Fruit fly (Drosophila melanogaster): ENCODE data around the gene CG1677.

CG1677 gene

DNA sequence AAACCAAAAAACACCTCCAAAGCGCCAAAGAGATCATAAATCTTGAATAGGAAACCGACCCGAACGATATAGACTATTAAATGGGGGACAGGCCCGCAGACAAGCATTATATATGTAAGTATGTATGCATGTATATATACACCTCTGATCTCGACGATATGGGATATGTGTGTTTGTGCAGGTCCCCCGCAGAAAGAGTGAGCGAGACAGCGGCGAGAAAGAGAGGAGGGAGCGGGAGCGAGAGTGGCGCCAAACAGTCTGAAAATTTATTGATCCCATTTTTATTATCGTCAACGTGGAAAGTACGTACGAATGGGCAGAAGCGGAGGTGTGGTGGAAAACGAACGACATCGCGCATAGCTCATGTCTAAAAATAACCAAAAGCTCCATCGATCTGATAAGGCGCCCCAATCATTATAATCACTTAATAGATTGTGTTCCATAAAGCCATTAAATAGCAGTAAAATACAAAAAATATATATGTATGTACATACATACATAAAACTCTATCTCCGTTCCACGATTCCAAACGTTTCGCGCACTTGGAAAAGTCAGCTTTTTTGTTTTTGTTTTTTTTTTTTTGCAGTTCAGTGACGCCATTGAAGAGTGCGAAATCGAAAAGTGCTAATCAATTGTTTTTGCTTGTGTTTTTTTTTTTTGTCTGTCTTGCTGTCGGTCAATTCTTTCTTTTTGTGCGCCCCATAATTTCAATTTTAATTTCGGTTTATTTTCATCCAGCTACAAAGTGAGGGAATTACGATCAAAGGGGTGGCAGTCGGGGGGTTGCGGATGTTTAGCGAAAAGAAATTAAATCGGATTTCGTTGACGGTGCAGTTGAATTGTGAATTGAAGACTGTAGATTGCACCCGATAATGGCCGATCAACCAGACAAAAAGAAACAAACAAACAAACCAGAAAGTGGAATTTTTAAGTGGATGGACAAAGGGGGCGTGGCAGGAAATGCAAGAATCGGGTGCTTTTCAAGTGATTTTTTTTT is 88.1 kb downstream of the CG1677 start (continued):
- no peak for TF ChIP-seq ttk (GFP tag; IDR thresholded peaks at IDR 0.05)
- TF ChIP-seq wek (GFP tag; optimal IDR thresholded peaks at IDR 0.05): peak; percentile 9
- TF ChIP-seq CG15479 (GFP tag; optimal IDR thresholded peaks at IDR 0.05): no peak
- TF ChIP-seq inv (GFP tag; IDR thresholded peaks at IDR 0.05; ENCODE audit: partially characterized antibody): no peak
- peak; percentile 42; the same call in 1 of the 2 replicates for TF ChIP-seq onecut (GFP tag; IDR thresholded peaks at IDR 0.05)
- no peak for TF ChIP-seq ro (GFP tag; IDR thresholded peaks at IDR 0.05)
- TF ChIP-seq eve (GFP tag; optimal IDR thresholded peaks at IDR 0.05): peak in 1 of 2 experiments; percentile 29
- no peak for TF ChIP-seq CG7987 (GFP tag; optimal IDR thresholded peaks at IDR 0.05)
- TF ChIP-seq abd-A (tag; optimal IDR thresholded peaks at IDR 0.05): peak; percentile 68
- TF ChIP-seq CG15011 (GFP tag; optimal IDR thresholded peaks at IDR 0.05): no peak
- TF ChIP-seq CG10366 (GFP tag; IDR thresholded peaks at IDR 0.05): no peak
- no peak for TF ChIP-seq Aef1 (GFP tag; IDR thresholded peaks at IDR 0.05)
- no peak for TF ChIP-seq ara (GFP tag; IDR thresholded peaks at IDR 0.05)
- TF ChIP-seq pnt (GFP tag; optimal IDR thresholded peaks at IDR 0.05): no peak
- no peak for TF ChIP-seq schlank (tag; optimal IDR thresholded peaks at IDR 0.05)
- peak; percentile 84 for TF ChIP-seq crol (GFP tag; IDR thresholded peaks at IDR 0.05)
- no peak for TF ChIP-seq CG4707 (GFP tag; optimal IDR thresholded peaks at IDR 0.05)
- TF ChIP-seq ATbp (GFP tag; optimal IDR thresholded peaks at IDR 0.05): no peak
- TF ChIP-seq CG6654 (GFP tag; optimal IDR thresholded peaks at IDR 0.05): no peak
- 0 out of 2 replicates have a peak, but pooled peaks have one; percentile 17 for TF ChIP-seq Adf1 (GFP tag; IDR thresholded peaks at IDR 0.05)
- TF ChIP-seq CG4730 (GFP tag; IDR thresholded peaks at IDR 0.05): no peak
- TF ChIP-seq gt (GFP tag; IDR thresholded peaks at IDR 0.05): no peak
- no peak for TF ChIP-seq CTCF (GFP tag; optimal IDR thresholded peaks at IDR 0.05)
- no peak for TF ChIP-seq PHDP (tag; optimal IDR thresholded peaks at IDR 0.05)
- TF ChIP-seq CG17385 (GFP tag; optimal IDR thresholded peaks at IDR 0.05): no peak
- no peak for TF ChIP-seq Gsc (GFP tag; IDR thresholded peaks at IDR 0.05)
- no peak for TF ChIP-seq CG9727 (GFP tag; optimal IDR thresholded peaks at IDR 0.05)
- no peak for TF ChIP-seq CG3847 (GFP tag; IDR thresholded peaks at IDR 0.05)

dm6 chrX:7315925-7316650 is 89.5 kb downstream of the CG1677 start:
- TF ChIP-seq Doc3 (GFP tag; IDR thresholded peaks at IDR 0.05; ENCODE audit: partially characterized antibody): no peak
- peak; percentile 31 for TF ChIP-seq cg (GFP tag; optimal IDR thresholded peaks at IDR 0.05)
- no peak for TF ChIP-seq CG14667 (GFP tag; IDR thresholded peaks at IDR 0.05)
- TF ChIP-seq Hmx (GFP tag; optimal IDR thresholded peaks at IDR 0.05): no peak
- no peak for TF ChIP-seq Dp (GFP tag; optimal IDR thresholded peaks at IDR 0.05)
- no peak for TF ChIP-seq B-H1 (GFP tag; IDR thresholded peaks at IDR 0.05)
- TF ChIP-seq CG2199 (GFP tag; IDR thresholded peaks at IDR 0.05): peak; percentile 46; the same call in 1 of the 3 replicates
- TF ChIP-seq bab2 (GFP tag; optimal IDR thresholded peaks at IDR 0.05): no peak
- TF ChIP-seq Mes4 (GFP tag; optimal IDR thresholded peaks at IDR 0.05): no peak
- no peak for TF ChIP-seq B-H2 (GFP tag; optimal IDR thresholded peaks at IDR 0.05)
- TF ChIP-seq sd (tag; optimal IDR thresholded peaks at IDR 0.05): peak; percentile 71
- TF ChIP-seq scrt (GFP tag; optimal IDR thresholded peaks at IDR 0.05): no peak
- TF ChIP-seq CG10366 (GFP tag; IDR thresholded peaks at IDR 0.05): no peak
- TF ChIP-seq Dref (GFP tag; IDR thresholded peaks at IDR 0.05): no peak
- no peak for TF ChIP-seq so (GFP tag; IDR thresholded peaks at IDR 0.05)
- no peak for TF ChIP-seq bowl (GFP tag; IDR thresholded peaks at IDR 0.05)
- TF ChIP-seq CG15479 (GFP tag; optimal IDR thresholded peaks at IDR 0.05): peak; percentile 30
- TF ChIP-seq btn (GFP tag; optimal IDR thresholded peaks at IDR 0.05): no peak
- peak; percentile 82 for TF ChIP-seq grn (GFP tag; optimal IDR thresholded peaks at IDR 0.05)
- TF ChIP-seq gsb-n (tag; optimal IDR thresholded peaks at IDR 0.05): no peak
- no peak for TF ChIP-seq Awh (GFP tag; IDR thresholded peaks at IDR 0.05)
- no peak for TF ChIP-seq aop (GFP tag; IDR thresholded peaks at IDR 0.05)
- TF ChIP-seq Med (GFP tag): peak; percentile 50
- no peak for TF ChIP-seq ase (GFP tag; IDR thresholded peaks at IDR 0.05)

All from whole organism, embryonic.